Worm (Caenorhabditis elegans) whole organism, midembryonic: ENCODE data around the gene zhit-3.

ENCODE experiments used
- cog-1 ChIP-seq: sonication (generic microtip); optimal IDR thresholded peaks from 2 replicates; lab custom pipeline; 2016; ENCODE audit warnings: missing genetic modification characterization, missing compliant biosample characterization
- ztf-23 ChIP-seq: fragments of 200-800 bp; sonication (Bioruptor generic); IDR thresholded peaks from 2 replicates; pipeline ENCODE4 v1.3.6; 2022; ENCODE audit warnings: missing genetic modification reagents, missing genetic modification characterization, missing compliant biosample characterization

DNA sequence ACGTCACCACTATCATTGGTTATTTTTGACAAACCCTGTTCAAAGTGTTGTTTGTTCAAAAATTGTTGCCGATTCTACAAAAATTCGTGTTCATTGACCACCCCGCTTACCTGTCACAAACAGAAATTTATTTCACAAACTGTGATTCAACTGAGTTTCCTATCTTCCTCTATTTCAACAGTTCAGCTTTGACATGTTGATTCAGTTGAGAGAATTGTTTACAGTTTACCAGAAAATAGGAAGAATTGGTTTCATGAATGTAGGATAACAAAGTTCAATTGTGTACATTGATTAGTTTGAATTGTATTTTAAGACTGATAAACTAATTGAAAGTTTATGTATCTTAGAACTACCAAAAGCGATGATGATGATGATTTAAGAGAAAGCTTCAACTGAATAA lies 33.7 kb upstream of the zhit-3 start:
- no peak for TF ChIP-seq ztf-23 (GFP tag; lab: Robert Waterston, UW)
- TF ChIP-seq cog-1 (tag; lab: Kevin White, UChicago), result no peak
